Fruit fly (Drosophila melanogaster): ENCODE measurements around the gene SH3PX1.

SH3PX1 gene

DNA sequence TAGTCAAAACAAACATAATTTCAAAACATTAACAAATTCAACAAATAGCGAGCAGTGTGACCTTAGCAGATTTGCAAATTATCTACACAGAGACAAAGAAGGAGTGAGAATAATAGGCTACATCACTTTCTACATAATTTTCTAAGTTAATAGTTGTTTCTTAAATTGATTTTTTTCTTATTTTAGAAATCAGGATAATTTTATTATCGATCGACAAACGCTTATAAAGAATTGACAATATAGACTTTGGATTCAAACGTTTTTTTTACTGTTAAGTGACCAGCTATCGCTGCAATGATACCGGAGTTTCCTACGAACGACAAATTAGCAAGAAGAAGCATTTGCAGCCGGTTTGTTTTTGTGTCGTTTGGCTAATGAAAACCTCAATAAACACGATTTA is 9.5 kb upstream of the SH3PX1 start, which contains the start of the genes nbs and defl (continued):
- no peak for TF ChIP-seq CG15514 (GFP tag; optimal IDR thresholded peaks at IDR 0.05)
- TF ChIP-seq sqz (GFP tag; optimal IDR thresholded peaks at IDR 0.05) = no peak
- TF ChIP-seq Sry-δ (GFP tag; optimal IDR thresholded peaks at IDR 0.05) = peak; percentile 50
- TF ChIP-seq ranshi (GFP tag; IDR thresholded peaks at IDR 0.05) = peak; percentile 71
- TF ChIP-seq crol (GFP tag; IDR thresholded peaks at IDR 0.05) = no peak
- peak; percentile 83 for TF ChIP-seq CG32532 (GFP tag; IDR thresholded peaks at IDR 0.05)
- TF ChIP-seq CG31224 (GFP tag; IDR thresholded peaks at IDR 0.05) = peak; percentile 46
- peak; percentile 78 for TF ChIP-seq CG30403 (GFP tag; optimal IDR thresholded peaks at IDR 0.05)
- no peak for TF ChIP-seq CG34224 (GFP tag; IDR thresholded peaks at IDR 0.05; ENCODE audit: partially characterized antibody)
- TF ChIP-seq CG12769 (tag; optimal IDR thresholded peaks at IDR 0.05) = no peak
- TF ChIP-seq CG32772 (GFP tag; IDR thresholded peaks at IDR 0.05) = peak; percentile 69
- peak; percentile 22 for TF ChIP-seq CG18011 (GFP tag; optimal IDR thresholded peaks at IDR 0.05)
- no peak for TF ChIP-seq CG6654 (GFP tag; optimal IDR thresholded peaks at IDR 0.05)
- peak; percentile 57 for TF ChIP-seq gro (GFP tag; optimal IDR thresholded peaks at IDR 0.05)
- TF ChIP-seq lilli (GFP tag; optimal IDR thresholded peaks at IDR 0.05) = peak; percentile 82
- no peak for TF ChIP-seq CG10274 (GFP tag; optimal IDR thresholded peaks at IDR 0.05)
- peak; percentile 48 for TF ChIP-seq Ets97D (GFP tag; optimal IDR thresholded peaks at IDR 0.05)
- TF ChIP-seq CG2199 (GFP tag; IDR thresholded peaks at IDR 0.05) = no peak
- TF ChIP-seq al (GFP tag; IDR thresholded peaks at IDR 0.05) = peak; percentile 76
- TF ChIP-seq CG2875 (GFP tag; optimal IDR thresholded peaks at IDR 0.05) = no peak
- TF ChIP-seq dmrt11E (tag; optimal IDR thresholded peaks at IDR 0.05) = peak; percentile 53
- TF ChIP-seq CG12071 (GFP tag; optimal IDR thresholded peaks at IDR 0.05) = no peak
- TF ChIP-seq pum (GFP tag; optimal IDR thresholded peaks at IDR 0.05) = peak; percentile 61
- TF ChIP-seq seq (GFP tag; IDR thresholded peaks at IDR 0.05) = peak; percentile 39; the same call in 1 of the 2 replicates
- no peak for TF ChIP-seq Hand (GFP tag; optimal IDR thresholded peaks at IDR 0.05)
- TF ChIP-seq Dll (GFP tag; IDR thresholded peaks at IDR 0.05; ENCODE audit: partially characterized antibody) = peak; percentile 75
- TF ChIP-seq CG13296 (GFP tag; optimal IDR thresholded peaks at IDR 0.05) = peak; percentile 49
- no peak; the same call in 2 of the 3 replicates for TF ChIP-seq so (GFP tag; IDR thresholded peaks at IDR 0.05)
- TF ChIP-seq pnt (GFP tag; optimal IDR thresholded peaks at IDR 0.05) = peak; percentile 61
- peak; percentile 59 for TF ChIP-seq CG8924 (tag; optimal IDR thresholded peaks at IDR 0.05)
- no peak for TF ChIP-seq Deaf1 (tag; optimal IDR thresholded peaks at IDR 0.05)
- peak; percentile 27 for TF ChIP-seq mirr (GFP tag; optimal IDR thresholded peaks at IDR 0.05)
- peak; percentile 58 for TF ChIP-seq HmgZ (tag; optimal IDR thresholded peaks at IDR 0.05)
- TF ChIP-seq gcm2 (GFP tag; optimal IDR thresholded peaks at IDR 0.05) = no peak
- no peak for TF ChIP-seq run (tag; optimal IDR thresholded peaks at IDR 0.05)
- TF ChIP-seq H15 (GFP tag; IDR thresholded peaks at IDR 0.05) = peak; percentile 44; the same call in 1 of the 3 replicates
- TF ChIP-seq luna (GFP tag; optimal IDR thresholded peaks at IDR 0.05) = peak; percentile 43
- peak; percentile 67 for TF ChIP-seq Fer1 (GFP tag; optimal IDR thresholded peaks at IDR 0.05)
- peak; percentile 23 for TF ChIP-seq CG8388 (GFP tag; optimal IDR thresholded peaks at IDR 0.05)
- no peak; the same call in 2 of the 3 replicates for TF ChIP-seq Doc3 (GFP tag; IDR thresholded peaks at IDR 0.05; ENCODE audit: partially characterized antibody)
- TF ChIP-seq CG8359 (GFP tag; optimal IDR thresholded peaks at IDR 0.05; ENCODE audit: borderline replicate concordance) = no peak
- no peak for TF ChIP-seq ham (GFP tag; IDR thresholded peaks at IDR 0.05)
- TF ChIP-seq Dip2 (GFP tag; IDR thresholded peaks at IDR 0.05) = no peak
- TF ChIP-seq NC2α (GFP tag; optimal IDR thresholded peaks at IDR 0.05) = no peak
- TF ChIP-seq sim (GFP tag; IDR thresholded peaks at IDR 0.05) = no peak
- TF ChIP-seq CG11085 (GFP tag; IDR thresholded peaks at IDR 0.05) = peak; percentile 49; the same call in 1 of the 2 replicates
- TF ChIP-seq CG6765 (GFP tag; optimal IDR thresholded peaks at IDR 0.05) = no peak
- TF ChIP-seq CG11723 (GFP tag; optimal IDR thresholded peaks at IDR 0.05) = no peak
- peak; percentile 8; the same call in 1 of the 2 replicates for TF ChIP-seq Dref (GFP tag; IDR thresholded peaks at IDR 0.05)
- TF ChIP-seq Fer2 (tag; optimal IDR thresholded peaks at IDR 0.05) = peak; percentile 55
- peak; percentile 71 for TF ChIP-seq CG11247 (GFP tag; IDR thresholded peaks at IDR 0.05)

Data from whole organism, embryonic.